Fruit fly (Drosophila melanogaster) whole organism, embryonic: ENCODE data around the gene CG5913.
A peak's percentile ranks its signal among the peaks of the same experiment; 100 is the strongest.

Experiments
- Asciz ChIP-seq: fragments of 200-800 bp; sonication (Bioruptor generic); optimal IDR thresholded peaks from 2 replicates; lab custom pipeline; 2017; ENCODE audit warnings: missing biosample characterization, mild to moderate bottlenecking, missing genetic modification characterization, missing genetic modification reagents
- Atf6 ChIP-seq: fragments of 200-800 bp; sonication (Bioruptor generic); IDR thresholded peaks from 2 replicates; pipeline ENCODE4 v1.3.6; 2022; ENCODE audit warnings: missing biosample characterization, missing genetic modification characterization
- CG10462 ChIP-seq: fragments of 200-800 bp; sonication (Bioruptor generic); optimal IDR thresholded peaks from 2 replicates; lab custom pipeline; 2016; ENCODE audit warnings: missing biosample characterization, missing genetic modification characterization
- CG11696 ChIP-seq: fragments of 200-800 bp; sonication (Bioruptor generic); IDR thresholded peaks from 2 replicates; pipeline ENCODE4 v1.3.6; 2022; ENCODE audit warnings: missing biosample characterization, missing genetic modification characterization
- CG11723 ChIP-seq: fragments of 200-800 bp; sonication (Bioruptor generic); optimal IDR thresholded peaks from 2 replicates; lab custom pipeline; 2017; ENCODE audit warnings: missing biosample characterization, mild to moderate bottlenecking, missing genetic modification characterization
- CG12155 ChIP-seq: fragments of 200-800 bp; sonication (Bioruptor generic); optimal IDR thresholded peaks from 3 replicates; lab custom pipeline; 2016; ENCODE audit warnings: missing biosample characterization, missing genetic modification characterization
- CG13424 ChIP-seq: fragments of 200-800 bp; sonication (Bioruptor generic); optimal IDR thresholded peaks from 2 replicates; lab custom pipeline; 2019; ENCODE audit warnings: missing biosample characterization, mild to moderate bottlenecking, missing genetic modification characterization, moderate library complexity
- CG17568 ChIP-seq: fragments of 200-800 bp; sonication (Bioruptor generic); optimal IDR thresholded peaks from 2 replicates; lab custom pipeline; 2018; ENCODE audit warnings: missing biosample characterization, mild to moderate bottlenecking, missing genetic modification characterization, moderate library complexity
- CG18011 ChIP-seq: fragments of 200-800 bp; sonication (Bioruptor generic); optimal IDR thresholded peaks from 2 replicates; lab custom pipeline; 2017; ENCODE audit warnings: missing biosample characterization, missing genetic modification characterization, mild to moderate bottlenecking, moderate library complexity, missing genotype
- CG2875 ChIP-seq: fragments of 200-800 bp; sonication (Bioruptor generic); optimal IDR thresholded peaks from 2 replicates; lab custom pipeline; 2017; ENCODE audit warnings: missing biosample characterization, mild to moderate bottlenecking, missing genetic modification characterization, missing genetic modification reagents
- CG30431 ChIP-seq: fragments of 200-800 bp; sonication (Bioruptor generic); optimal IDR thresholded peaks from 2 replicates; lab custom pipeline; 2017; ENCODE audit warnings: missing biosample characterization, missing genetic modification characterization
- CG31365 ChIP-seq: fragments of 200-800 bp; sonication (Bioruptor generic); optimal IDR thresholded peaks from 2 replicates; lab custom pipeline; 2018; ENCODE audit warnings: missing biosample characterization, mild to moderate bottlenecking, missing genetic modification characterization
- CG31388 ChIP-seq: fragments of 200-800 bp; sonication (Bioruptor generic); optimal IDR thresholded peaks from 2 replicates; lab custom pipeline; 2016; ENCODE audit warnings: missing biosample characterization, missing genetic modification characterization
- CG3163 ChIP-seq: fragments of 200-800 bp; sonication (Bioruptor generic); optimal IDR thresholded peaks from 3 replicates; lab custom pipeline; 2016; ENCODE audit warnings: missing biosample characterization, missing genetic modification characterization
- CG3407 ChIP-seq: fragments of 200-800 bp; sonication (Bioruptor generic); optimal IDR thresholded peaks from 2 replicates; lab custom pipeline; 2018; ENCODE audit warnings: missing biosample characterization, mild to moderate bottlenecking, missing genetic modification characterization
- CG34224 ChIP-seq: fragments of 200-800 bp; sonication (Bioruptor generic); IDR thresholded peaks from 3 replicates; pipeline ENCODE4 v1.3.6; 2022; ENCODE audit warnings: missing biosample characterization, missing genetic modification characterization; ENCODE audit not compliant: partially characterized antibody
- CG4282 ChIP-seq: fragments of 200-800 bp; sonication (Bioruptor generic); optimal IDR thresholded peaks from 2 replicates; lab custom pipeline; 2016; ENCODE audit warnings: missing biosample characterization, missing genetic modification characterization
- CG4404 ChIP-seq: fragments of 200-800 bp; sonication (Bioruptor generic); IDR thresholded peaks from 2 replicates; pipeline ENCODE4 v1.3.6; 2022; ENCODE audit warnings: missing biosample characterization, missing genetic modification characterization
- CG4730 ChIP-seq: fragments of 200-800 bp; sonication (Bioruptor generic); IDR thresholded peaks from 2 replicates; pipeline ENCODE4 v1.3.6; 2022; ENCODE audit warnings: missing biosample characterization, missing genetic modification characterization
- CG6272 ChIP-seq: fragments of 200-800 bp; sonication (Bioruptor generic); IDR thresholded peaks from 2 replicates; pipeline ENCODE4 v1.3.6; 2022; ENCODE audit warnings: missing biosample characterization, missing genetic modification characterization
- CG6765 ChIP-seq: fragments of 200-800 bp; sonication (Bioruptor generic); optimal IDR thresholded peaks from 3 replicates; lab custom pipeline; 2017; ENCODE audit warnings: missing biosample characterization, mild to moderate bottlenecking, missing genetic modification characterization
- CG7556 ChIP-seq: fragments of 200-800 bp; sonication (Bioruptor generic); optimal IDR thresholded peaks from 2 replicates; lab custom pipeline; 2017; ENCODE audit warnings: missing biosample characterization, mild to moderate bottlenecking, missing genetic modification characterization
- CG8359 ChIP-seq: fragments of 200-800 bp; sonication (Bioruptor generic); optimal IDR thresholded peaks from 2 replicates; lab custom pipeline; 2017; ENCODE audit warnings: missing biosample characterization, mild to moderate bottlenecking, missing genetic modification characterization, borderline replicate concordance
- Deaf1 ChIP-seq: fragments of 200-800 bp; optimal IDR thresholded peaks from 3 replicates; lab custom pipeline; 2019; ENCODE audit warnings: missing biosample characterization, mild to moderate bottlenecking, missing genetic modification characterization, moderate library complexity
- Eip74EF ChIP-seq, 2 experiments: fragments of 200-800 bp in 1 of 2; fragments of >200 bp in 1 of 2; sonication (Bioruptor generic) in 1 of 2; optimal IDR thresholded peaks; 2 replicates each; lab custom pipeline; 2017 to 2019; ENCODE audit warnings: missing biosample characterization in 2 of 2, missing genetic modification characterization in 2 of 2, mild to moderate bottlenecking in 1 of 2, moderate library complexity in 1 of 2
- HLH54F ChIP-seq: fragments of 200-800 bp; sonication (Bioruptor generic); optimal IDR thresholded peaks from 3 replicates; lab custom pipeline; 2016; ENCODE audit warnings: missing biosample characterization, missing genetic modification characterization
- Hand ChIP-seq: fragments of 200-800 bp; sonication (Bioruptor generic); optimal IDR thresholded peaks from 2 replicates; lab custom pipeline; 2017; ENCODE audit warnings: mild to moderate bottlenecking, missing biosample characterization, missing genetic modification reagents, missing genetic modification characterization
- Hr39 ChIP-seq: fragments of >200 bp; optimal IDR thresholded peaks from 2 replicates; lab custom pipeline; 2017
- Lim3 ChIP-seq: fragments of 200-800 bp; sonication (Bioruptor generic); IDR thresholded peaks from 2 replicates; pipeline ENCODE4 v1.3.6; 2022; ENCODE audit warnings: missing biosample characterization, missing genetic modification characterization
- Usf ChIP-seq: fragments of 200-800 bp; sonication (Bioruptor generic); optimal IDR thresholded peaks from 2 replicates; lab custom pipeline; 2017; ENCODE audit warnings: missing genotype, missing biosample characterization, missing genetic modification characterization
- Xbp1 ChIP-seq: fragments of 200-800 bp; sonication (Bioruptor generic); optimal IDR thresholded peaks from 3 replicates; lab custom pipeline; 2016; ENCODE audit warnings: missing biosample characterization, mild to moderate bottlenecking, missing genetic modification characterization
- Xrp1 ChIP-seq: fragments of 200-800 bp; sonication (Bioruptor generic); IDR thresholded peaks from 2 replicates; pipeline ENCODE4 v1.3.6; 2022; ENCODE audit warnings: missing biosample characterization, missing genetic modification characterization
- al ChIP-seq: fragments of 200-800 bp; sonication (Bioruptor generic); IDR thresholded peaks from 2 replicates; pipeline ENCODE4 v1.3.6; 2022; ENCODE audit warnings: missing biosample characterization, missing genetic modification characterization
- bab2 ChIP-seq: fragments of 200-800 bp; sonication (Bioruptor generic); optimal IDR thresholded peaks from 2 replicates; lab custom pipeline; 2016; ENCODE audit warnings: missing biosample characterization, missing genetic modification characterization
- ci ChIP-seq: fragments of 200-800 bp; sonication (Bioruptor generic); IDR thresholded peaks from 3 replicates; pipeline ENCODE4 v1.3.6; 2022; ENCODE audit warnings: missing biosample characterization, missing genetic modification characterization
- crp ChIP-seq, 2 experiments: fragments of 200-800 bp; sonication (Bioruptor generic); optimal IDR thresholded peaks; 2 replicates in 1 of 2; 3 replicates in 1 of 2; lab custom pipeline; 2017; ENCODE audit warnings: missing biosample characterization in 2 of 2, missing genetic modification characterization in 2 of 2, mild to moderate bottlenecking in 1 of 2, moderate library complexity in 1 of 2
- cwo ChIP-seq: fragments of 200-800 bp; sonication (Bioruptor generic); optimal IDR thresholded peaks from 3 replicates; lab custom pipeline; 2017; ENCODE audit warnings: missing biosample characterization, missing genetic modification characterization, mild to moderate bottlenecking, moderate library complexity, missing genetic modification reagents
- dimm ChIP-seq: fragments of 200-800 bp; sonication (Bioruptor generic); IDR thresholded peaks from 2 replicates; pipeline ENCODE4 v1.3.6; 2022; ENCODE audit warnings: missing biosample characterization, missing genetic modification characterization
- ems ChIP-seq: fragments of 200-800 bp; sonication (Bioruptor generic); optimal IDR thresholded peaks from 3 replicates; lab custom pipeline; 2016; ENCODE audit warnings: missing biosample characterization, missing genetic modification characterization
- ewg ChIP-seq: fragments of 200-800 bp; sonication (Bioruptor generic); optimal IDR thresholded peaks from 3 replicates; lab custom pipeline; 2017; ENCODE audit warnings: mild to moderate bottlenecking, missing biosample characterization, missing genetic modification reagents, missing genetic modification characterization
- fd102C ChIP-seq: fragments of 200-800 bp; sonication (Bioruptor generic); optimal IDR thresholded peaks from 2 replicates; lab custom pipeline; 2018; ENCODE audit warnings: missing biosample characterization, mild to moderate bottlenecking, missing genetic modification characterization, moderate library complexity
- mld ChIP-seq: fragments of 200-800 bp; sonication (Bioruptor generic); IDR thresholded peaks from 3 replicates; pipeline ENCODE4 v1.3.6; 2022; ENCODE audit warnings: missing biosample characterization, missing genetic modification characterization; ENCODE audit not compliant: partially characterized antibody
- onecut ChIP-seq: fragments of 200-800 bp; sonication (Bioruptor generic); IDR thresholded peaks from 2 replicates; pipeline ENCODE4 v1.3.6; 2022; ENCODE audit warnings: missing biosample characterization, missing genetic modification characterization
- psq ChIP-seq: fragments of 200-800 bp; sonication (Bioruptor generic); optimal IDR thresholded peaks from 2 replicates; lab custom pipeline; 2017; ENCODE audit warnings: missing biosample characterization, missing genetic modification characterization
- tin ChIP-seq: fragments of 200-800 bp; sonication (Bioruptor generic); optimal IDR thresholded peaks from 3 replicates; lab custom pipeline; 2016; ENCODE audit warnings: missing biosample characterization, missing genetic modification characterization
- tx ChIP-seq: fragments of 200-800 bp; sonication (Bioruptor generic); optimal IDR thresholded peaks from 2 replicates; lab custom pipeline; 2016; ENCODE audit warnings: missing biosample characterization, missing genetic modification characterization
- vnd ChIP-seq: fragments of 200-800 bp; sonication (Bioruptor generic); IDR thresholded peaks from 3 replicates; pipeline ENCODE4 v1.3.6; 2022; ENCODE audit warnings: missing biosample characterization, missing genetic modification characterization; ENCODE audit not compliant: partially characterized antibody
- vvl ChIP-seq: fragments of 200-800 bp; sonication (Bioruptor generic); IDR thresholded peaks from 2 replicates; pipeline ENCODE4 v1.3.6; 2022; ENCODE audit warnings: missing biosample characterization, missing genetic modification characterization
- z ChIP-seq: fragments of 200-800 bp; sonication (Bioruptor generic); IDR thresholded peaks from 3 replicates; pipeline ENCODE4 v1.3.6; 2022; ENCODE audit warnings: missing biosample characterization, missing genetic modification characterization

The CG5913 gene

dm6 chr3R:25880198-25880970 is 12.9 kb upstream of the CG5913 start (continued):
- TF ChIP-seq CG4404: no peak
- peak; percentile 11 for TF ChIP-seq CG12155 (GFP tag; lab: Kevin White, UChicago)
- TF ChIP-seq CG6272 (GFP tag; lab: Robert Waterston, UW): no peak
- peak; percentile 63 for TF ChIP-seq vvl (GFP tag; lab: Robert Waterston, UW)
- peak; percentile 31 for TF ChIP-seq Xbp1 (GFP tag; lab: Kevin White, UChicago)
- no peak for TF ChIP-seq ems (GFP tag; lab: Kevin White, UChicago)
- TF ChIP-seq z (GFP tag; lab: Robert Waterston, UW): no peak
- TF ChIP-seq CG3163 (GFP tag; lab: Kevin White, UChicago): no peak
- TF ChIP-seq CG3407 (GFP tag; lab: Kevin White, UChicago): peak; percentile 8
- TF ChIP-seq Usf (GFP tag; lab: Kevin White, UChicago): peak; percentile 4
- no peak for TF ChIP-seq Eip74EF (GFP tag; optimal IDR thresholded peaks at IDR 0.05; lab: Kevin White, UChicago)
- TF ChIP-seq CG30431 (GFP tag; lab: Kevin White, UChicago): peak; percentile 11
- peak; percentile 1 for TF ChIP-seq CG8359 (GFP tag; lab: Kevin White, UChicago)
- no peak for TF ChIP-seq Hand (GFP tag; lab: Kevin White, UChicago)
- no peak for TF ChIP-seq CG10462 (GFP tag; lab: Kevin White, UChicago)
- TF ChIP-seq CG18011 (GFP tag; lab: Kevin White, UChicago): no peak
- TF ChIP-seq CG4730 (GFP tag; lab: Robert Waterston, UW): no peak
- TF ChIP-seq dimm (GFP tag; lab: Robert Waterston, UW): no peak
- peak; percentile 58 for TF ChIP-seq CG13424 (tag; lab: Kevin White, UChicago)
- no peak for TF ChIP-seq HLH54F (GFP tag; lab: Kevin White, UChicago)
- no peak; the same call in 1 of the 2 replicates for TF ChIP-seq Atf6
- no peak for TF ChIP-seq CG2875 (GFP tag; lab: Kevin White, UChicago)
- TF ChIP-seq al (GFP tag; lab: Robert Waterston, UW): no peak
- TF ChIP-seq bab2 (GFP tag; lab: Kevin White, UChicago): peak; percentile 15
- TF ChIP-seq CG11696 (GFP tag; lab: Robert Waterston, UW): 0 out of 2 replicates have a peak, but pooled peaks have one; percentile 29
- peak; percentile 53 for TF ChIP-seq tin (GFP tag; lab: Kevin White, UChicago)
- TF ChIP-seq CG7556: peak; percentile 81
- TF ChIP-seq fd102C (GFP tag; lab: Kevin White, UChicago): no peak
- TF ChIP-seq Hr39: no peak
- TF ChIP-seq CG34224 (GFP tag; lab: Robert Waterston, UW): no peak
- TF ChIP-seq CG31365 (tag; lab: Kevin White, UChicago): no peak
- no peak; the same call in 1 of the 2 replicates for TF ChIP-seq onecut (GFP tag; lab: Robert Waterston, UW)
- no peak for TF ChIP-seq CG11723 (GFP tag; lab: Kevin White, UChicago)
- TF ChIP-seq ci (GFP tag; lab: Robert Waterston, UW): peak; percentile 68
- TF ChIP-seq ewg (GFP tag; lab: Kevin White, UChicago): no peak
- TF ChIP-seq CG6765 (GFP tag; lab: Kevin White, UChicago): no peak
- peak; percentile 37 for TF ChIP-seq Asciz
- TF ChIP-seq cwo (GFP tag; lab: Kevin White, UChicago): peak; percentile 58
- TF ChIP-seq psq (GFP tag; lab: Kevin White, UChicago): no peak
- no peak for TF ChIP-seq mld
- TF ChIP-seq vnd: no peak
- no peak for TF ChIP-seq crp (GFP tag; optimal IDR thresholded peaks at IDR 0.05; lab: Kevin White, UChicago)
- no peak for TF ChIP-seq Lim3 (GFP tag; lab: Robert Waterston, UW)
- TF ChIP-seq CG17568 (GFP tag; lab: Kevin White, UChicago): no peak
- TF ChIP-seq tx (GFP tag; lab: Kevin White, UChicago): no peak
- TF ChIP-seq Xrp1 (GFP tag; lab: Robert Waterston, UW): peak; percentile 67
- TF ChIP-seq Deaf1 (tag; lab: Kevin White, UChicago): peak; percentile 8
- TF ChIP-seq CG4282: no peak
- no peak for TF ChIP-seq CG31388 (GFP tag; lab: Kevin White, UChicago)
